In the genomic region with DNA sequence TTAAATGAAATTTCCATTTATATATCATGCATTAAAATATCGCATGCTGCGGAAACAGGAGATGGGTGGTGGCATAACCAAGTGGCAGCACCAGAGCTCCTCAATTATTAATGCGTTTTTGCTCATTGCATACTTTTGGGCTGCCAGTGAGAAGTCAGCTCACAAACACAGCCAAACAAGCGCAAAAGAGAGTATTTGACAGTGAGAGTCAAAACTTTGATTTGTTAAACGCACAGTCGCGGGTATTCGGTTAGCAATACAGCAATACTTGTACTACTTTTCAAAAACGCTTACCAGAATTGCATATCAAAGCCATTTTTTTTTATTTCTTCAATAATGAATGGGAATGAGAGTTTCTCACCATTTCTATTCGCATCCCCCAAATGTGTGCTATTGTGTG, we compare ENCODE assay signal across 1 fruit fly cellular context.
TF ChIP-seq lines count a peak whose summit lies in the region.

No protein-coding gene starts in this region.

TF ChIP-seq in whole organism, embryonic, 481 proteins besides CTCF, POLR2A, EP300 and RAD21 (continued from another document and continues in another):
- TF ChIP-seq CG17186 (GFP tag; optimal IDR thresholded peaks at IDR 0.05; lab: Kevin White, UChicago) = no peak
- TF ChIP-seq hb (GFP tag; IDR thresholded peaks at IDR 0.05; lab: Robert Waterston, UW; ENCODE audit: partially characterized antibody) = no peak
- no peak for TF ChIP-seq sqz (GFP tag; optimal IDR thresholded peaks at IDR 0.05; lab: Kevin White, UChicago)
- TF ChIP-seq fd64A (GFP tag; optimal IDR thresholded peaks at IDR 0.05; lab: Kevin White, UChicago) = no peak
- no peak for TF ChIP-seq CG7839 (tag; optimal IDR thresholded peaks at IDR 0.05; lab: Kevin White, UChicago)
- TF ChIP-seq CG9817 (tag; optimal IDR thresholded peaks at IDR 0.05; lab: Kevin White, UChicago) = no peak
- TF ChIP-seq CG15514 (GFP tag; optimal IDR thresholded peaks at IDR 0.05; lab: Kevin White, UChicago) = no peak
- TF ChIP-seq CG2129 (GFP tag; IDR thresholded peaks at IDR 0.05; lab: Robert Waterston, UW; ENCODE audit: partially characterized antibody) = no peak
- no peak for TF ChIP-seq Ptx1 (GFP tag; IDR thresholded peaks at IDR 0.05; lab: Robert Waterston, UW)
- TF ChIP-seq rib (GFP tag; IDR thresholded peaks at IDR 0.05; lab: Robert Waterston, UW) = no peak
- TF ChIP-seq CG1832 (GFP tag; optimal IDR thresholded peaks at IDR 0.05; lab: Kevin White, UChicago) = no peak
- TF ChIP-seq CG8944 (GFP tag; optimal IDR thresholded peaks at IDR 0.05; lab: Kevin White, UChicago) = no peak
- no peak for TF ChIP-seq CG4617 (GFP tag; optimal IDR thresholded peaks at IDR 0.05; lab: Kevin White, UChicago; ENCODE audit: borderline replicate concordance)
- no peak for TF ChIP-seq CG10654 (GFP tag; optimal IDR thresholded peaks at IDR 0.05; lab: Kevin White, UChicago)
- no peak for TF ChIP-seq croc (GFP tag; conservative IDR thresholded peaks at IDR 0.05; lab: Robert Waterston, UW)
- TF ChIP-seq luna (GFP tag; optimal IDR thresholded peaks at IDR 0.05; lab: Kevin White, UChicago) = no peak
- TF ChIP-seq Xrp1 (GFP tag; IDR thresholded peaks at IDR 0.05; lab: Robert Waterston, UW) = 0 out of 2 replicates have a peak, but pooled peaks have one; percentile 21
- TF ChIP-seq ac (GFP tag; optimal IDR thresholded peaks at IDR 0.05; lab: Kevin White, UChicago) = no peak
- TF ChIP-seq row (GFP tag; IDR thresholded peaks at IDR 0.05; lab: Robert Waterston, UW) = peak; percentile 37; the same call in 2 of the 3 replicates
- no peak for TF ChIP-seq CG4404 (GFP tag; IDR thresholded peaks at IDR 0.05; lab: Robert Waterston, UW)
- no peak for TF ChIP-seq CG7556 (GFP tag; optimal IDR thresholded peaks at IDR 0.05; lab: Kevin White, UChicago)
- TF ChIP-seq her (GFP tag; optimal IDR thresholded peaks at IDR 0.05; lab: Kevin White, UChicago) = peak; percentile 14
- no peak for TF ChIP-seq cas (GFP tag; IDR thresholded peaks at IDR 0.05; lab: Robert Waterston, UW)
- TF ChIP-seq CG6813 (GFP tag; optimal IDR thresholded peaks at IDR 0.05; lab: Kevin White, UChicago) = no peak
- no peak for TF ChIP-seq dimm (GFP tag; IDR thresholded peaks at IDR 0.05; lab: Robert Waterston, UW)
- no peak for TF ChIP-seq CG17568 (GFP tag; optimal IDR thresholded peaks at IDR 0.05; lab: Kevin White, UChicago)
- no peak for TF ChIP-seq schlank (tag; optimal IDR thresholded peaks at IDR 0.05; lab: Kevin White, UChicago)
- TF ChIP-seq Oli (tag; optimal IDR thresholded peaks at IDR 0.05; lab: Kevin White, UChicago) = peak; percentile 22
- TF ChIP-seq CG14710 (tag; optimal IDR thresholded peaks at IDR 0.05; lab: Kevin White, UChicago) = peak; percentile 14
- peak; percentile 8 for TF ChIP-seq CG12744 (GFP tag; optimal IDR thresholded peaks at IDR 0.05; lab: Kevin White, UChicago)
- TF ChIP-seq Dp (GFP tag; optimal IDR thresholded peaks at IDR 0.05; lab: Kevin White, UChicago) = no peak
- no peak for TF ChIP-seq CG4730 (GFP tag; IDR thresholded peaks at IDR 0.05; lab: Robert Waterston, UW)
- TF ChIP-seq CG8478 (optimal IDR thresholded peaks at IDR 0.05; lab: Kevin White, UChicago) = no peak
- peak; percentile 74 for TF ChIP-seq sens-2 (GFP tag; IDR thresholded peaks at IDR 0.05; lab: Robert Waterston, UW)
- TF ChIP-seq Gsc (GFP tag; IDR thresholded peaks at IDR 0.05; lab: Robert Waterston, UW) = no peak
- peak; percentile 28; the same call in 1 of the 2 replicates for TF ChIP-seq CG13287 (GFP tag; IDR thresholded peaks at IDR 0.05; lab: Robert Waterston, UW; ENCODE audit: partially characterized antibody)
- TF ChIP-seq en (GFP tag; optimal IDR thresholded peaks at IDR 0.05; lab: Kevin White, UChicago) = no peak
- TF ChIP-seq CG31441 (GFP tag; IDR thresholded peaks at IDR 0.05; lab: Robert Waterston, UW) = 0 out of 2 replicates have a peak, but pooled peaks have one; percentile 18
- TF ChIP-seq abd-A (tag; optimal IDR thresholded peaks at IDR 0.05; lab: Kevin White, UChicago) = no peak
- no peak for TF ChIP-seq CG3065 (GFP tag; optimal IDR thresholded peaks at IDR 0.05; lab: Kevin White, UChicago)
- no peak for TF ChIP-seq danr (GFP tag; IDR thresholded peaks at IDR 0.05; lab: Robert Waterston, UW)
- no peak for TF ChIP-seq CkIIα-i1 (GFP tag; IDR thresholded peaks at IDR 0.05; lab: Robert Waterston, UW)
- TF ChIP-seq insv (GFP tag; optimal IDR thresholded peaks at IDR 0.05; lab: Kevin White, UChicago) = no peak
- TF ChIP-seq CG1603 (tag; optimal IDR thresholded peaks at IDR 0.05; lab: Kevin White, UChicago) = peak; percentile 13
- no peak for TF ChIP-seq bab2 (GFP tag; optimal IDR thresholded peaks at IDR 0.05; lab: Kevin White, UChicago)
- TF ChIP-seq ab (GFP tag; optimal IDR thresholded peaks at IDR 0.05; lab: Kevin White, UChicago) = no peak
- no peak for TF ChIP-seq Scr (GFP tag; IDR thresholded peaks at IDR 0.05; lab: Robert Waterston, UW; ENCODE audit: partially characterized antibody)
- no peak for TF ChIP-seq unc-4 (GFP tag; IDR thresholded peaks at IDR 0.05; lab: Robert Waterston, UW; ENCODE audit: partially characterized antibody)
- no peak for TF ChIP-seq Rfx (GFP tag; IDR thresholded peaks at IDR 0.05; lab: Robert Waterston, UW)
- no peak for TF ChIP-seq Optix (GFP tag; IDR thresholded peaks at IDR 0.05; lab: Robert Waterston, UW)
- TF ChIP-seq CG16779 (GFP tag; IDR thresholded peaks at IDR 0.05; lab: Robert Waterston, UW) = no peak
- no peak for TF ChIP-seq repo (GFP tag; optimal IDR thresholded peaks at IDR 0.05; lab: Kevin White, UChicago)
- no peak for TF ChIP-seq Dbx (GFP tag; IDR thresholded peaks at IDR 0.05; lab: Robert Waterston, UW)
- TF ChIP-seq slbo (GFP tag; IDR thresholded peaks at IDR 0.05; lab: Robert Waterston, UW) = no peak
- TF ChIP-seq tx (GFP tag; optimal IDR thresholded peaks at IDR 0.05; lab: Kevin White, UChicago) = no peak
- TF ChIP-seq sob (GFP tag; IDR thresholded peaks at IDR 0.05; lab: Robert Waterston, UW) = peak; percentile 30; the same call in 1 of the 2 replicates
- TF ChIP-seq ewg (GFP tag; optimal IDR thresholded peaks at IDR 0.05; lab: Kevin White, UChicago) = no peak
- peak; percentile 17; the same call in 1 of the 2 replicates for TF ChIP-seq Rx (GFP tag; IDR thresholded peaks at IDR 0.05; lab: Robert Waterston, UW)
- TF ChIP-seq corto (GFP tag; optimal IDR thresholded peaks at IDR 0.05; lab: Kevin White, UChicago) = no peak
- TF ChIP-seq CG17912 (GFP tag; optimal IDR thresholded peaks at IDR 0.05; lab: Kevin White, UChicago) = no peak
- TF ChIP-seq CG2202 (tag; optimal IDR thresholded peaks at IDR 0.05; lab: Kevin White, UChicago) = no peak
- no peak for TF ChIP-seq hbn (GFP tag; IDR thresholded peaks at IDR 0.05; lab: Robert Waterston, UW; ENCODE audit: partially characterized antibody)
- no peak for TF ChIP-seq Bteb2 (GFP tag; optimal IDR thresholded peaks at IDR 0.05; lab: Kevin White, UChicago)
- no peak for TF ChIP-seq tap (tag; optimal IDR thresholded peaks at IDR 0.05; lab: Kevin White, UChicago)
- no peak for TF ChIP-seq Ssrp (tag; optimal IDR thresholded peaks at IDR 0.05; lab: Kevin White, UChicago)
- TF ChIP-seq bbx (GFP tag; IDR thresholded peaks at IDR 0.05; lab: Robert Waterston, UW; ENCODE audit: partially characterized antibody) = peak; percentile 52; the same call in 1 of the 2 replicates
- TF ChIP-seq CG4424 (GFP tag; optimal IDR thresholded peaks at IDR 0.05; lab: Kevin White, UChicago) = peak; percentile 29
- no peak for TF ChIP-seq CG18011 (GFP tag; optimal IDR thresholded peaks at IDR 0.05; lab: Kevin White, UChicago)
- TF ChIP-seq CG5245 (GFP tag; optimal IDR thresholded peaks at IDR 0.05; lab: Kevin White, UChicago) = no peak
- TF ChIP-seq fd102C (GFP tag; optimal IDR thresholded peaks at IDR 0.05; lab: Kevin White, UChicago) = no peak
- TF ChIP-seq Eip74EF (GFP tag; optimal IDR thresholded peaks at IDR 0.05; lab: Kevin White, UChicago) = no peak
- peak; percentile 0 for TF ChIP-seq CG12219 (GFP tag; optimal IDR thresholded peaks at IDR 0.05; lab: Kevin White, UChicago)
- TF ChIP-seq pita (GFP tag; optimal IDR thresholded peaks at IDR 0.05; lab: Kevin White, UChicago) = no peak
- no peak for TF ChIP-seq CG34422 (GFP tag; IDR thresholded peaks at IDR 0.05; lab: Robert Waterston, UW)
- peak; percentile 8 for TF ChIP-seq CoRest (tag; optimal IDR thresholded peaks at IDR 0.05; lab: Kevin White, UChicago)
- TF ChIP-seq ind (GFP tag; optimal IDR thresholded peaks at IDR 0.05; lab: Kevin White, UChicago) = no peak
- no peak for TF ChIP-seq Awh (GFP tag; IDR thresholded peaks at IDR 0.05; lab: Robert Waterston, UW)
- peak; percentile 91 for TF ChIP-seq sens (GFP tag; lab: Kevin White, UChicago)
- TF ChIP-seq dan (GFP tag; IDR thresholded peaks at IDR 0.05; lab: Robert Waterston, UW) = no peak
- TF ChIP-seq CG6791 (GFP tag; IDR thresholded peaks at IDR 0.05; lab: Robert Waterston, UW; ENCODE audit: partially characterized antibody) = no peak
- no peak for TF ChIP-seq CG15696 (tag; optimal IDR thresholded peaks at IDR 0.05; lab: Kevin White, UChicago)
- TF ChIP-seq CG10321 (GFP tag; IDR thresholded peaks at IDR 0.05; lab: Robert Waterston, UW) = no peak
- no peak for TF ChIP-seq so (GFP tag; IDR thresholded peaks at IDR 0.05; lab: Robert Waterston, UW)
- peak; percentile 44 for TF ChIP-seq zen (tag; optimal IDR thresholded peaks at IDR 0.05; lab: Kevin White, UChicago)
- peak; percentile 69 for TF ChIP-seq Med (GFP tag; lab: Kevin White, UChicago)
- no peak for TF ChIP-seq Deaf1 (tag; optimal IDR thresholded peaks at IDR 0.05; lab: Kevin White, UChicago)
- no peak for TF ChIP-seq gsb (GFP tag; IDR thresholded peaks at IDR 0.05; lab: Robert Waterston, UW)
- no peak for TF ChIP-seq Dad (GFP tag; optimal IDR thresholded peaks at IDR 0.05; lab: Kevin White, UChicago)
- no peak for TF ChIP-seq Chrac-16 (GFP tag; optimal IDR thresholded peaks at IDR 0.05; lab: Kevin White, UChicago)
- peak; percentile 15 for TF ChIP-seq Tbp (GFP tag; optimal IDR thresholded peaks at IDR 0.05; lab: Kevin White, UChicago)
- no peak for TF ChIP-seq gt (GFP tag; IDR thresholded peaks at IDR 0.05; lab: Robert Waterston, UW)
- TF ChIP-seq br (optimal IDR thresholded peaks at IDR 0.05; lab: Kevin White, UChicago) = no peak
- TF ChIP-seq CG3847 (GFP tag; IDR thresholded peaks at IDR 0.05; lab: Robert Waterston, UW) = no peak
- peak; percentile 42 for TF ChIP-seq MTF-1 (GFP tag; optimal IDR thresholded peaks at IDR 0.05; lab: Kevin White, UChicago; ENCODE audit: borderline replicate concordance)
- no peak for TF ChIP-seq CG11723 (GFP tag; optimal IDR thresholded peaks at IDR 0.05; lab: Kevin White, UChicago)
- TF ChIP-seq lilli (GFP tag; optimal IDR thresholded peaks at IDR 0.05; lab: Kevin White, UChicago) = no peak
- TF ChIP-seq nom (GFP tag; optimal IDR thresholded peaks at IDR 0.05; lab: Kevin White, UChicago) = no peak
- no peak for TF ChIP-seq CG9609 (GFP tag; optimal IDR thresholded peaks at IDR 0.05; lab: Kevin White, UChicago)
- TF ChIP-seq CG14014 (GFP tag; IDR thresholded peaks at IDR 0.05; lab: Robert Waterston, UW) = no peak
- no peak for TF ChIP-seq run (tag; optimal IDR thresholded peaks at IDR 0.05; lab: Kevin White, UChicago)
- TF ChIP-seq Aef1 (GFP tag; IDR thresholded peaks at IDR 0.05; lab: Robert Waterston, UW) = no peak
- peak; percentile 17 for TF ChIP-seq CG8290 (GFP tag; optimal IDR thresholded peaks at IDR 0.05; lab: Kevin White, UChicago)
- TF ChIP-seq CG8290 (tag; optimal IDR thresholded peaks at IDR 0.05; lab: Kevin White, UChicago) = peak in 1 of 2 experiments; percentile 38
- peak in 1 of 2 experiments; percentile 56 for TF ChIP-seq eve (GFP tag; optimal IDR thresholded peaks at IDR 0.05; lab: Kevin White, UChicago)
- no peak for TF ChIP-seq MESR4 (GFP tag; optimal IDR thresholded peaks at IDR 0.05; lab: Kevin White, UChicago)
- TF ChIP-seq bcd (GFP tag; optimal IDR thresholded peaks at IDR 0.05; lab: Kevin White, UChicago) = no peak
- no peak for TF ChIP-seq CG17385 (GFP tag; optimal IDR thresholded peaks at IDR 0.05; lab: Kevin White, UChicago)
- no peak for TF ChIP-seq CG1647 (GFP tag; optimal IDR thresholded peaks at IDR 0.05; lab: Kevin White, UChicago)
- TF ChIP-seq CG15479 (GFP tag; optimal IDR thresholded peaks at IDR 0.05; lab: Kevin White, UChicago) = no peak
- TF ChIP-seq CG8388 (GFP tag; optimal IDR thresholded peaks at IDR 0.05; lab: Kevin White, UChicago) = peak; percentile 54
- no peak for TF ChIP-seq CG17361 (GFP tag; IDR thresholded peaks at IDR 0.05; lab: Robert Waterston, UW)
- no peak for TF ChIP-seq Sin3A (optimal IDR thresholded peaks at IDR 0.05; lab: Kevin White, UChicago)
- no peak for TF ChIP-seq CG13775 (GFP tag; optimal IDR thresholded peaks at IDR 0.05; lab: Kevin White, UChicago)
- TF ChIP-seq CG42726 (GFP tag; IDR thresholded peaks at IDR 0.05; lab: Robert Waterston, UW; ENCODE audit: partially characterized antibody) = 0 out of 2 replicates have a peak, but pooled peaks have one; percentile 4
- no peak for TF ChIP-seq CG32532 (GFP tag; IDR thresholded peaks at IDR 0.05; lab: Robert Waterston, UW)
- TF ChIP-seq jing (GFP tag; optimal IDR thresholded peaks at IDR 0.05; lab: Kevin White, UChicago) = no peak
- TF ChIP-seq Pdp1 (GFP tag; optimal IDR thresholded peaks at IDR 0.05; lab: Kevin White, UChicago) = peak in 1 of 2 experiments; percentile 37
- peak; percentile 58 for TF ChIP-seq CG15073 (GFP tag; optimal IDR thresholded peaks at IDR 0.05; lab: Kevin White, UChicago)
- TF ChIP-seq slou (GFP tag; optimal IDR thresholded peaks at IDR 0.05; lab: Kevin White, UChicago) = no peak
- no peak for TF ChIP-seq ranshi (GFP tag; IDR thresholded peaks at IDR 0.05; lab: Robert Waterston, UW)
- TF ChIP-seq fru (optimal IDR thresholded peaks at IDR 0.05; lab: Kevin White, UChicago) = no peak
- TF ChIP-seq CG15011 (GFP tag; optimal IDR thresholded peaks at IDR 0.05; lab: Kevin White, UChicago) = no peak
- peak; percentile 45 to 54 for TF ChIP-seq Trl (optimal IDR thresholded peaks at IDR 0.05; lab: Kevin White, UChicago)
- no peak for TF ChIP-seq Trl (GFP tag; optimal IDR thresholded peaks at IDR 0.05; lab: Kevin White, UChicago)
- no peak for TF ChIP-seq lab (GFP tag; optimal IDR thresholded peaks at IDR 0.05; lab: Kevin White, UChicago)
- TF ChIP-seq gfzf (GFP tag; optimal IDR thresholded peaks at IDR 0.05; lab: Kevin White, UChicago) = no peak
- no peak for TF ChIP-seq CG31224 (GFP tag; IDR thresholded peaks at IDR 0.05; lab: Robert Waterston, UW)
- peak; percentile 18 for TF ChIP-seq Nf-YB (GFP tag; optimal IDR thresholded peaks at IDR 0.05; lab: Kevin White, UChicago)
- TF ChIP-seq vvl (GFP tag; IDR thresholded peaks at IDR 0.05; lab: Robert Waterston, UW) = peak; percentile 77
- TF ChIP-seq NC2β (GFP tag; optimal IDR thresholded peaks at IDR 0.05; lab: Kevin White, UChicago) = no peak
- no peak for TF ChIP-seq CG5180 (GFP tag; optimal IDR thresholded peaks at IDR 0.05; lab: Kevin White, UChicago)
